Worm (Caenorhabditis elegans) whole organism, dauer: ENCODE measurements around the gene C41C4.9.

Experiments used
- unc-62 ChIP-seq: sonication (generic microtip); optimal IDR thresholded peaks from 2 replicates; lab custom pipeline; 2017; ENCODE audit warnings: missing biosample characterization, missing genetic modification reagents, missing genetic modification characterization

The C41C4.9 gene

DNA sequence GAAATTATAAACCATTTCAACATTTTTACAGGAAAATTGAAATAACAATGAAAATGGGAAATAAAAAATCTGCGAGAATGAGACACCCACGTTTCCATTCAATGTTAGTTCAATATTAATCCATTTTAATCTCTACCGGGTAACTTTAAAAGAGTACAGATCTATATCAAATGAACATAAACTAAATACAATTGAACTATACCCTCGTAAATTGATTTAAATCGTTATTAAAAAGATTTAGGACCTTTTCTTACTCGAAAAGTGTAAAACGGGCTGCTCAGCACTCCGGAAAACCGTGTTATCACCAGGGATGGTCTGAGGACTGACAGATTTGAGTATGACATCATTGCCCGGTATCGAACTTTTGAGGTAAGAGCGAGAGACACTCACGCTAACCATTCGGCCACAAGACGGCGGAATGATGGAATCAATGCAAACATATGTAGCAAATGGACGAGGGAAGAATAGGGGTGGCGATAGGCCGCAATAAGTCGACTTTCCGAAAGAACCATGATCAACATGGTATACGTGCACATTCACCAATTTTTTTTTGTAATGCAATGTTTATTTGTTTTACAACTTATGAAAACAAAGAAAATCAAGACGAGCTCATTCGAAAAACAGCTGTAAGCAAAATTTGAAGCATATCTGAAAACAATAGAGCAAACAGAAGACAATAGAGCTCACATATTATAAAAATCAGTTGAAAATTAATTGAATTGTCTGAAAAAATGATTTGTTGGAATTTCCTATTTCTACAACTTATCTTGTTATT lies at the start of gene C41C4.9, which contains the start of gene chst-1:
Gene C41C4.9 (plus strand): TSS at position 725 of the 775 bp plus-strand sequence.
Gene chst-1 (minus strand): TSS at position 51 of the 775 bp plus-strand sequence.
- no peak for TF ChIP-seq unc-62 (GFP tag; lab: Kevin White, UChicago)

DNA sequence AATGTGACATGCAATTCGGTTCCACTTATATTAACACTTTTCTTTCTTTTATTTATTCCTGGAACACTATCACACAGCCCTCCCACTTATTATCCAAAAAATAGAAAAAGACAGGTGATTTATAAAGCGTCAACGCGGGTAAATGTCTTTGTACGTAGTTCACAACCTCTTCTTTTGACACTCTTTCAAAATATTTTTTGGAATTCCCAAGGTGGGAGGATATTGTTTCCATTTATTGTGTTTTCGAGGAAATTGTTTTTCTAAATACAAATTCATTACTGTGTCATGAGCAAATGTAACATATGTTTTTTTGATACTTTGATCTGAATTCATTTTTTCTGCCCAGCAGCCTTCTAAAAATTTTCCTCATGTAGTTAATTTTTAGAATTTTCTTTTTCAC lies 49.5 kb upstream of the C41C4.9 start:
- no peak for TF ChIP-seq unc-62 (GFP tag; lab: Kevin White, UChicago)

DNA sequence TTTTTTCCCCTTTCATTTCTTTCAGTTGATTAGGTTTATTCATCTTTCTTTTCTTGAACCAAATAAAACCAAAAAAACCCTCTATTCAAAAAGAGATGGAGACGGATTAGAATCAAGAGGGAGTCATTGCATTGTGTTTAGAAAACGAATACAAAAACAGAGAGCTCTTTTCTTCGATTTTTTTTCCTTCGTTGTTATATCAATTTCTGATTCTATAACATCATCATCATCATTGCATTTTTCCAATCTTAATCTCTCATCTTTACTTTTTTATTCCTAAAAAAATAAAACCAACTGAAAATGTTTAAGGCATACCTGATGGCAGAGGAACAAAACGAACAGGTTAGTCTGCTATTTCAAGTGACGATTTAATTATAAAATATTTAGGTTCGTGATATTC lies 48.7 kb upstream of the C41C4.9 start, which contains the start of gene T05H10.8:
Gene T05H10.8 (plus strand): TSS at position 301 of the 400 bp plus-strand sequence.
- no peak for TF ChIP-seq unc-62 (GFP tag; lab: Kevin White, UChicago)

DNA sequence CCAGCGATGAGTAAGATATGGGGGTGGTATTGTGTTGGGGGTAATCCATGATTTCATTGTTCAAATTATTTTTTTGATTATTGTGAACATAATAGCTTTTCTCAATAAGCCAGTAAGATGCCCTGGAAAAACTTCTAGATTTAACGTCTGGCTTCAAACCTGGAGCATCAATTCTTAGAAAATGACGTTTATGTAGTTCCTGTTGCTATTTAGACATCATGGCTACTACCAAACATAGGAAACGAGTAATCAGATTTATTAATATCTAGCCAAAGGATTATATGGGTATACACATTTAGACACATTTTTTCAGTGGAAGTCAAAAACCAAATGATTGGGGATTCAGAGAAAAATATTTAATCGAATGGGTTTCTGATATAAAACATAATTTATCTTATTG lies 47.9 kb upstream of the C41C4.9 start:
- TF ChIP-seq unc-62 (GFP tag; lab: Kevin White, UChicago) = no peak

DNA sequence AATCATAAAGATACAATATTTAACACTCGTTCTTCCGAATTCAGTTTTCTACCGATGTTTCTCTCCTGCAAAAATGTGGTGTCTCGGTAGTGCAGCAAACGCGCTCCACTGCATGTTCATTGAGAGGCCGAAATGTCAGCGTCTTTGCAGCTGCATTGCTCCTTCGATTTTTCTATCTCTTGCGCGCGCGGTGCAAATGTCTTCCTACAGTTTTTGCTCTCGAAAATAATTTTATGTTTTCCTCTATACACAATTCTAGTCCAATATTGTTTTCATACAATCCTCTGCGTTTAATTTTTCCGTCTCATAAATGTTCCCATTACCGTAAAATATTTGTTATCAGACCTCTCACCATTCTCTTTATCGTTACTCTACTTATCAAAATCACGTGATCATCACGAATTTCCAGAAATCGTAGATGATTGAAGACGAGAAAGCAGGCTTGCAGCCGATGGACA lies 45.1 kb upstream of the C41C4.9 start, which contains the start of gene ufd-2:
Gene ufd-2 (plus strand): TSS at position 408 of the 458 bp plus-strand sequence.
- no peak for TF ChIP-seq unc-62 (GFP tag; lab: Kevin White, UChicago)

DNA sequence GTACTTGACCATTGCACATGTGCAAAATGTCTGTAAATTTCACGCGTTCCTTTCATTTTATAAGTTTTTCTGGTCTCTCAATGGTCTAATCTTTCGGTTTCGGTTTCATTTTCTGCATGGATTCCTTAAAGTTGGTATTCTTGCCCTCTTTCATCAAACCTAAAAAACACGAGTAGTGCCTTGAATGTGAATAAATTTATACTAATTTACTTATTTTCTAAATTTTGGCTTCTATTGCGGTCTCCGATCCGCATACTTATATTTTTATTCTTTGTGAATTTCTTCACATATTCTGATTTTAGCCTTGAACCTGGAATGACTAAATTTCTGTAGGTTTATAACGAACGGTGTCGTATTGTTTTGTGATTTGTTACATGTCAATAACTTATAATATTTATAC lies 41.5 kb upstream of the C41C4.9 start, which contains the start of gene pdha-1:
Gene pdha-1 (plus strand): TSS at position 301 of the 400 bp plus-strand sequence.
- TF ChIP-seq unc-62 (GFP tag; lab: Kevin White, UChicago) = no peak

DNA sequence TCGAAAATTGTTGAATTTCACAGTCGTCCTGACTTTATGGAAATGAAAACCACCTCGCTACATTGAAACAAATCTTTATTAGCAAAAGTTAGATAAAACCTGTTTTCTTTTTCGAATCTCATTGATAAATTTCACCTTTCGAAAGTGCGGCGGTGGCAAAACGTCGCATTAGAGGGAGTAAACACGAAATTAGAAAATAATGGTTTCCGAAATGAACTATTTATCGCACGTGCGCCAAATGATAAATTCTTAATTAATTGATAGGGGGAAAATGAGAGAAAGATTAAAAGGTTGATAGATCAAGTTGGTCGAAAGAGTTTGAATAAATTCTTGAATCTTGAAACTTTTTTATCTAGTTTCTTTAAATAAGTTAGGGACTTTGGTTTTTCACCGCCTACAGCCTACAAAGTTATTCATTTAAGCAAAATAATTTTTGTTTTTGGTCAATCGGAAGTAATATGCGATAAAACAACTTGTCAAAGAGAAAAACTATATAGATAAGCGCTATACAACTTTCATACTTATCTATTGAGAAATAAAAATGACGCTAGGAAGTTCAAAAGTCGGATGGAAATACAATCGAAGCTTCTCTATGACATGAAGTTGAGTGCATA lies 36.3 kb upstream of the C41C4.9 start:
- TF ChIP-seq unc-62 (GFP tag; lab: Kevin White, UChicago) = no peak

DNA sequence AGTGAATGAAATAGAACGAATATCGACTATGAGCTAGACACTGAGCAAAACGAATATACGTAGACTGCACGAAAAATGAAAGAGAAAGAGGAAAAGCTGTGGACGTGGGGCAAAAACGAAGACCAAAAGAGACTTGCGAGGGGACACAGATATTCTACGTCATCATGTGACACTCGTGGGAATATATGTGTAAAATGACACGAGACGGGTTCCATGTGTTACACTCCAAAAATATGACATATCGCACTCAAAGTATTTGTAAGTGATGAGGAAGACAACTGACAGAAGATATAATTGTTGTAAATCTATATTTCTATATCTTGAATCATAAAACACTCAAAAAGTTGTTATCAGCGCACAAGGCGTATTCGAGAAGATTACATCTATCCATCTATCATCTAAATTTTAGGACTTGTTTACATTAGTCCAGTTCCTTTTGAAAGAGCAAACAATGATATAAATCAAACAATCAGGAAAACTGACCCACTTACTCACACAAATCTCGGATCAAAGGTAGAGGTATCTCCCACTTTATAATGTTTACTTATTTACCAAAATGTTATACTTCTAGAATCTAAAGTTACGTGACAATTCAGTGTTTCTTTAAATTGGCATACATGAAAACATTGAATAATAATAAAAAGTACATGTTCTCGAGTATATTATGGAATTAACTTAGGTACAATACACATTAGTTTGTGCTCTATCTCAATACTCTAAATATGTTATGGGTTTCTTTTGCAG lies 35.5 kb upstream of the C41C4.9 start:
- no peak for TF ChIP-seq unc-62 (GFP tag; lab: Kevin White, UChicago)

DNA sequence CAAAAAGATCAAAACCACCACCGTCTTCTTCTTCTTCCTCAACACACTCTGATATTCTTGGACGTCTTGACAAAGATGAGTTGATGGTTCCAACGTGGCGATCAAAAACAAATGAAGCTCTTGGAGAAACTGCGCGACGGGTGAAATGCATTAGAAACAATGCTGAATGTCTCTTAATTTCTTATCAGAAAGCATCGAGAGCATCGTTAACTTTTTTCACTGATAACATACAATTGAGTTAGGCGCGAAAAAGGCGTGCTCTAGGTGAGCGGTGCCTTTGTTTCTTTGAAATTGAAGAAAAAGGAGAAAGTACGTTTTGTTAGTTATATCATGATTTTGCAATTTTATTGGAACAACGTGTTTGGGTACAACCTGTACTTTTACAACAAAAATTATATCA lies 34.2 kb upstream of the C41C4.9 start, which contains the start of gene gpcp-2:
Gene gpcp-2 (minus strand): TSS at position 153 of the 400 bp plus-strand sequence.
- TF ChIP-seq unc-62 (GFP tag; lab: Kevin White, UChicago) = no peak

DNA sequence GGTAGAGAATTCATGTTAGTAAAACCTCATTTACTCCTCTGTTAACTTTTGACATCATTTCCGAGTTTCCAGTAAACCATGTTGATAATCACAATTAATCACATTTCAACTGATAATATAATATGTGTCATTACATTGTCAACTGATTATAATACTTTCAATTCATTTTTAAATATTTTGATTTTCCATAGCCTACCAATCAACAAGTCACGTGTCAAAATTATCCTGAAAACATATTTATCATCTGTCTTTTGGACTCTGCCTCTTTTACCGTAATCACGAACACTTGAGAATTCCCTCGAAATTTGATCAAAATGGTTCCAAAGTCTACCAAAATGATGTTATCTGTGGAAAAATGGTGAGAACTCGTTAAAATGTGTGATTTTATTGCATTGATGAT lies 33.4 kb upstream of the C41C4.9 start:
- TF ChIP-seq unc-62 (GFP tag; lab: Kevin White, UChicago) = no peak

DNA sequence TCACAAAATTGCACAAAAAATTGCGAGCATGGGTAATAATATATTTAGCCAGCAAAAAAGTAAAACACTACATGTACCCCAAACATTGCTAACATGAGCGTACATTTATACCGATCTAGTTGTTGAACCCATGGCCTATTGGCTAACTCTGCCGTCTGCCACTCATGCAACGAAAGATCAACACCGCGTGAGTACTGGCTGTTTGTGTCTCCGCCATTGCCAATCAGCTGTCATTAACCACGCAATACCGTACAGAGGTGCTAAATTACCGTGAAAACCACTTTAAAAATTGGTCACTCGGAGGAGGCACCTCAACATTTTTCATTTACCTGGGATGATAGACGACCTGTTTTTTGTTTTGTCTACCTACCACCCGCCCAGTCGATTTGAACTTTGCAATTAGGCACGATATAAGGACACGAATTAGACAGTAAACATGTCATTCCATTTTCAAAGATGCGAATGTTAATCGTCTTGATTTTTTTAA lies 32.1 kb upstream of the C41C4.9 start, which contains the start of gene K02C4.2:
Gene K02C4.2 (plus strand): TSS at position 437 of the 487 bp plus-strand sequence.
- TF ChIP-seq unc-62 (GFP tag; lab: Kevin White, UChicago) = no peak

DNA sequence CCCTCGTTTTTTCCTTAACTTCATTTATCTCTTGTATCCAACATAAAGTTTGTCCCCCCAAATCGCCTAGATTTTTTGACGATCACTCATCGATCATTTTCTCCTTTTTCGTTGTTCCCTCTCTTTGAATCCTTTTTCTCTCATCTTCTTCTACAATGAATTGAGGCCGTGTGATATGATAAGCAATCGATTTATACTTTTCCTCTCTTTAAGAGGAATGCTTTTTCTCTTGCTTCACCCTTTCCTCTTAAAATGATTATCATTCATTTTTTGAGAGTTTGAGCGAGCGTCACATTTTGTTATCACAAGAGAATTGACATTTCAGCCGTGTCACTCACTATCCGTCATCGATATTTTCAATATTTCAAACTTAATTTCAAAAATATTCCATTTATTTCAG lies 29.4 kb upstream of the C41C4.9 start, which contains the start of gene K02C4.5:
Gene K02C4.5 (plus strand): TSS at position 395 of the 400 bp plus-strand sequence.
- TF ChIP-seq unc-62 (GFP tag; lab: Kevin White, UChicago) = no peak

DNA sequence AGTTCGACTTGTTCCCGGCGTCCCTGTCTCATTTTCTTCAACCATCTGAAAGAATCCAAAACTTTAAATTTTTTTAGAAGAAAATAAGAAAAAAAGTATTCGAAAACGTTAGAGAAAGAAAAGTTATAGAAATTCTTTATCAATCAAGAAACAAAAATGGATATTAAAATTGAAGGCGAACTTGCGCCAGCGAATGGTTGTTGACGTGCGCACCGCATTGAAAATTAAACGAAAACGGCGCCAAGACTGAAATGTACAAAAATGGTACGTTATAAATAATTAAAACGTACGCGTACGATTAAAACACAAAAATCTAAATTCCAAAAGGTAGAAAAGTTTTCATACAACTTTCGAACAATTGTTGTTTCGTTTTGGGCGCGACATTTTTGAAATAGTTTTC lies 20.6 kb upstream of the C41C4.9 start, which contains the start of gene K02C4.3:
Gene K02C4.3 (minus strand): TSS at position 51 of the 400 bp plus-strand sequence.
- TF ChIP-seq unc-62 (GFP tag; lab: Kevin White, UChicago) = no peak

DNA sequence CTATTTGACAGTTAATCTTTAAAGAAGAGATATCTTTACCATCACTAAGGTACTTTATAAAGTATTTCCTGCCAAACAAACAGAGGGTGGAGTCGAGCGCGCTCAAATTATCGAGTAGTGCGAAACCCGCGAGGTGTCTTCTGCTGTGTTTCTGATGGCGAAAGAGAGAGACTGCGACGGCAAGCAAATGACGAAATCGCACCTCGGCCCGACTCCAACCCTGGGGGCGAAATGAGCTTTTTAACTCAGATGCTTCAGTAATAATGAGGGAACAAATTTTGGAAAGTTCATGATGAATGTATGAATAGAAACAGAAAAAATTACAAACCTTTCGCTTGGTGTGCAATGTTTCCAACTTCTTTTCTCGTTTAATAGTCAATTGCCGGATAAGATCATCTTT lies 15.9 kb upstream of the C41C4.9 start:
- TF ChIP-seq unc-62 (GFP tag; lab: Kevin White, UChicago) = no peak

DNA sequence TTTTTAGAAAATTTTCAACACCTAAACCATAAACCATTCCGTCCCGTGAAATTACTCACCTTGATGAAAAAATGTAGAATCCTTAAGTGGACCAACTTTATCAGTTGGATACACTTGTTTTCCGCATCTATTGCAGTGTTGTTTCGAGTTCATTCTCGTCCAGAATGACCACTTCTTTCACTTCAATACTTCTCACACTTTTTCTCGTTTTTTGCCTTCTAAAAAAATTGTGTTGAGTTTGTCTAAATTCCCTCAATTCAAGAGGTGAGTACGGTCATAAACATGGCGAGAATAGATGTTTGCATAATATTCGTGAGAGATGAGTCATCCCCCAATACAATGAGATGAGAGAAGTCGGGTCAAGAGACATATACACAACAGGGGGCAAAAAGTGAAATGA lies 14.9 kb upstream of the C41C4.9 start, which contains the start of gene ltd-1:
Gene ltd-1 (minus strand): TSS at position 218 of the 400 bp plus-strand sequence.
- no peak for TF ChIP-seq unc-62 (GFP tag; lab: Kevin White, UChicago)
